Fruit fly (Drosophila melanogaster) whole organism, pupa: Measurements from ENCODE around the gene RpS26.

ENCODE experiments used
- CG10348 ChIP-seq: fragments of 200-800 bp; sonication (Bioruptor generic); IDR thresholded peaks from 2 replicates; pipeline ENCODE4 v1.3.6; 2022; ENCODE audit warnings: missing biosample characterization, missing genetic modification characterization
- CG12605 ChIP-seq: fragments of 200-800 bp; sonication (Bioruptor generic); IDR thresholded peaks from 2 replicates; pipeline ENCODE4 v1.3.6; 2022; ENCODE audit warnings: missing biosample characterization, missing genetic modification characterization
- CG13204 ChIP-seq: fragments of 200-800 bp; sonication (Bioruptor generic); optimal IDR thresholded peaks from 2 replicates; lab custom pipeline; 2018; ENCODE audit warnings: missing biosample characterization, mild to moderate bottlenecking, missing genetic modification characterization, moderate library complexity
- CG14655 ChIP-seq: fragments of 200-800 bp; sonication (Bioruptor generic); optimal IDR thresholded peaks from 3 replicates; lab custom pipeline; 2017; ENCODE audit warnings: mild to moderate bottlenecking, missing biosample characterization, missing genetic modification reagents, missing genetic modification characterization
- CG15710 ChIP-seq: fragments of 200-800 bp; sonication (Bioruptor generic); optimal IDR thresholded peaks from 2 replicates; lab custom pipeline; 2018; ENCODE audit warnings: missing biosample characterization, mild to moderate bottlenecking, missing genetic modification characterization, moderate library complexity
- CG17806 ChIP-seq: fragments of 200-800 bp; sonication (Bioruptor generic); optimal IDR thresholded peaks from 2 replicates; lab custom pipeline; 2018; ENCODE audit warnings: missing biosample characterization, mild to moderate bottlenecking, missing genetic modification characterization, moderate library complexity
- CG32121 ChIP-seq: fragments of 200-800 bp; sonication (Bioruptor generic); IDR thresholded peaks from 2 replicates; pipeline ENCODE4 v1.3.6; 2022; ENCODE audit warnings: missing biosample characterization, missing genetic modification characterization
- CG34367 ChIP-seq: fragments of 200-800 bp; sonication (Bioruptor generic); optimal IDR thresholded peaks from 2 replicates; lab custom pipeline; 2018; ENCODE audit warnings: missing biosample characterization, mild to moderate bottlenecking, missing genetic modification characterization
- CG4496 ChIP-seq: fragments of 200-800 bp; sonication (Bioruptor generic); IDR thresholded peaks from 3 replicates; pipeline ENCODE4 v1.3.6; 2022; ENCODE audit warnings: missing biosample characterization, missing genetic modification characterization
- CG8159 ChIP-seq: fragments of 200-800 bp; sonication (Bioruptor generic); optimal IDR thresholded peaks from 3 replicates; lab custom pipeline; 2018; ENCODE audit warnings: missing biosample characterization, mild to moderate bottlenecking, missing genetic modification characterization, moderate library complexity
- CG8301 ChIP-seq: fragments of 200-800 bp; sonication (Bioruptor generic); optimal IDR thresholded peaks from 2 replicates; lab custom pipeline; 2018; ENCODE audit warnings: missing biosample characterization, mild to moderate bottlenecking, missing genetic modification characterization
- CG9948 ChIP-seq: fragments of 200-800 bp; sonication (Bioruptor generic); optimal IDR thresholded peaks from 2 replicates; lab custom pipeline; 2018; ENCODE audit warnings: missing biosample characterization, mild to moderate bottlenecking, missing genetic modification characterization, moderate library complexity
- D1 ChIP-seq: fragments of 200-800 bp; sonication (Bioruptor generic); optimal IDR thresholded peaks from 2 replicates; lab custom pipeline; 2018; ENCODE audit warnings: missing biosample characterization, mild to moderate bottlenecking, missing genetic modification characterization, moderate library complexity
- EcR ChIP-seq: fragments of 200-800 bp; sonication (Bioruptor generic); optimal IDR thresholded peaks from 3 replicates; lab custom pipeline; 2019; ENCODE audit warnings: missing biosample characterization, missing genetic modification characterization, mild to moderate bottlenecking, moderate library complexity, missing genetic modification reagents
- Ets98B ChIP-seq: fragments of 200-800 bp; sonication (Bioruptor generic); IDR thresholded peaks from 2 replicates; pipeline ENCODE4 v1.3.6; 2022; ENCODE audit warnings: missing biosample characterization, missing genetic modification characterization
- Pif1A ChIP-seq: fragments of 200-800 bp; sonication (Bioruptor generic); optimal IDR thresholded peaks from 3 replicates; lab custom pipeline; 2016; ENCODE audit warnings: missing biosample characterization, missing genetic modification characterization
- Pif1B ChIP-seq: fragments of 200-800 bp; sonication (Bioruptor generic); optimal IDR thresholded peaks from 3 replicates; lab custom pipeline; 2016; ENCODE audit warnings: missing biosample characterization, missing genetic modification characterization
- Snoo ChIP-seq: fragments of 200-800 bp; sonication (Bioruptor generic); optimal IDR thresholded peaks from 3 replicates; lab custom pipeline; 2017; ENCODE audit warnings: missing biosample characterization, mild to moderate bottlenecking, missing genetic modification characterization, inconsistent platforms
- fd96Ca ChIP-seq: fragments of 200-800 bp; sonication (Bioruptor generic); IDR thresholded peaks from 3 replicates; pipeline ENCODE4 v1.3.6; 2022; ENCODE audit warnings: missing biosample characterization, missing genetic modification characterization
- gl ChIP-seq: fragments of 200-800 bp; sonication (Bioruptor generic); optimal IDR thresholded peaks from 2 replicates; lab custom pipeline; 2018; ENCODE audit warnings: missing biosample characterization, mild to moderate bottlenecking, missing genetic modification characterization
- rn ChIP-seq: fragments of 200-800 bp; sonication (Bioruptor generic); IDR thresholded peaks from 2 replicates; pipeline ENCODE4 v1.3.6; 2022; ENCODE audit warnings: missing biosample characterization, missing genetic modification characterization

Gene RpS26

dm6 chr2L:18468010-18468409 lies 24.9 kb upstream of the RpS26 start:
- peak; percentile 41 for TF ChIP-seq CG34367 (tag; lab: Kevin White, UChicago)
- TF ChIP-seq CG14655 = peak; percentile 70
- TF ChIP-seq EcR (GFP tag; lab: Kevin White, UChicago) = no peak
- TF ChIP-seq Ets98B = no peak
- peak; percentile 58 for TF ChIP-seq CG15710
- TF ChIP-seq gl (tag; lab: Kevin White, UChicago) = no peak
- peak; percentile 45 for TF ChIP-seq Snoo (tag; lab: Kevin White, UChicago)
- no peak for TF ChIP-seq CG12605 (GFP tag; lab: Robert Waterston, UW)
- TF ChIP-seq CG32121 (GFP tag; lab: Robert Waterston, UW) = no peak
- TF ChIP-seq CG8301 = peak; percentile 48
- TF ChIP-seq CG9948 (tag; lab: Kevin White, UChicago) = peak; percentile 74
- TF ChIP-seq Pif1A (GFP tag; lab: Kevin White, UChicago) = no peak
- no peak for TF ChIP-seq CG10348 (GFP tag; lab: Robert Waterston, UW)
- TF ChIP-seq rn (GFP tag; lab: Robert Waterston, UW) = 0 out of 2 replicates have a peak, but pooled peaks have one; percentile 12
- peak; percentile 7; the same call in 1 of the 3 replicates for TF ChIP-seq CG4496 (GFP tag; lab: Robert Waterston, UW)
- peak; percentile 63 for TF ChIP-seq D1 (tag; lab: Kevin White, UChicago)
- TF ChIP-seq fd96Ca (GFP tag; lab: Robert Waterston, UW) = no peak; the same call in 2 of the 3 replicates
- no peak for TF ChIP-seq CG13204 (GFP tag; lab: Kevin White, UChicago)
- peak; percentile 80 for TF ChIP-seq CG8159 (tag; lab: Kevin White, UChicago)
- no peak for TF ChIP-seq Pif1B (GFP tag; lab: Kevin White, UChicago)
- TF ChIP-seq CG17806 (tag; lab: Kevin White, UChicago) = peak; percentile 67

- TF ChIP-seq gl (tag; lab: Kevin White, UChicago) (no peak), CG8159 (tag; lab: Kevin White, UChicago) (no peak), CG12605 (GFP tag; lab: Robert Waterston, UW) (peak; percentile 31; the same call in 1 of the 2 replicates), Snoo (tag; lab: Kevin White, UChicago) (no peak), CG8301 (no peak), CG10348 (GFP tag; lab: Robert Waterston, UW) (no peak), CG32121 (GFP tag; lab: Robert Waterston, UW) (no peak), Ets98B (no peak), CG17806 (tag; lab: Kevin White, UChicago) (no peak), CG34367 (tag; lab: Kevin White, UChicago) (no peak), EcR (GFP tag; lab: Kevin White, UChicago) (peak; percentile 33), CG14655 (no peak), CG13204 (GFP tag; lab: Kevin White, UChicago) (peak; percentile 37), CG15710 (no peak), CG4496 (GFP tag; lab: Robert Waterston, UW) (peak; percentile 56; the same call in 2 of the 3 replicates), Pif1B (GFP tag; lab: Kevin White, UChicago) (no peak), CG9948 (tag; lab: Kevin White, UChicago) (no peak), D1 (tag; lab: Kevin White, UChicago) (no peak), rn (GFP tag; lab: Robert Waterston, UW) (no peak; the same call in 1 of the 2 replicates), fd96Ca (GFP tag; lab: Robert Waterston, UW) (peak; percentile 63; the same call in 1 of the 3 replicates), Pif1A (GFP tag; lab: Kevin White, UChicago) (peak; percentile 31)
Observed at dm6 chr2L:18467464-18467863, 24.4 kb upstream of the RpS26 start.

dm6 chr2L:18466669-18467068 lies 23.6 kb upstream of the RpS26 start:
- no peak for TF ChIP-seq Pif1A (GFP tag; lab: Kevin White, UChicago)
- no peak for TF ChIP-seq Snoo (tag; lab: Kevin White, UChicago)
- no peak for TF ChIP-seq CG10348 (GFP tag; lab: Robert Waterston, UW)
- no peak for TF ChIP-seq Pif1B (GFP tag; lab: Kevin White, UChicago)
- TF ChIP-seq CG15710 = no peak
- no peak for TF ChIP-seq gl (tag; lab: Kevin White, UChicago)
- TF ChIP-seq EcR (GFP tag; lab: Kevin White, UChicago) = peak; percentile 77
- TF ChIP-seq CG17806 (tag; lab: Kevin White, UChicago) = no peak
- TF ChIP-seq CG8301 = no peak
- no peak for TF ChIP-seq D1 (tag; lab: Kevin White, UChicago)
- no peak for TF ChIP-seq CG4496 (GFP tag; lab: Robert Waterston, UW)
- TF ChIP-seq CG12605 (GFP tag; lab: Robert Waterston, UW) = no peak
- 0 out of 3 replicates have a peak, but pooled peaks have one; percentile 10 for TF ChIP-seq fd96Ca (GFP tag; lab: Robert Waterston, UW)
- TF ChIP-seq CG32121 (GFP tag; lab: Robert Waterston, UW) = no peak
- no peak for TF ChIP-seq CG34367 (tag; lab: Kevin White, UChicago)
- TF ChIP-seq, all 21 proteins: peak for 2

dm6 chr2L:18466202-18466591 lies 23.1 kb upstream of the RpS26 start:
- TF ChIP-seq CG34367 (tag; lab: Kevin White, UChicago) (peak; percentile 16), CG17806 (tag; lab: Kevin White, UChicago) (peak; percentile 38), CG8159 (tag; lab: Kevin White, UChicago) (peak; percentile 56), CG32121 (GFP tag; lab: Robert Waterston, UW) (no peak), EcR (GFP tag; lab: Kevin White, UChicago) (no peak), CG12605 (GFP tag; lab: Robert Waterston, UW) (no peak), Ets98B (no peak), Pif1A (GFP tag; lab: Kevin White, UChicago) (no peak), CG4496 (GFP tag; lab: Robert Waterston, UW) (0 out of 3 replicates have a peak, but pooled peaks have one; percentile 23), Pif1B (GFP tag; lab: Kevin White, UChicago) (peak; percentile 44), CG9948 (tag; lab: Kevin White, UChicago) (peak; percentile 41), CG8301 (peak; percentile 51), Snoo (tag; lab: Kevin White, UChicago) (peak; percentile 66), D1 (tag; lab: Kevin White, UChicago) (no peak), CG10348 (GFP tag; lab: Robert Waterston, UW) (no peak), gl (tag; lab: Kevin White, UChicago) (no peak), CG15710 (peak; percentile 20), CG13204 (GFP tag; lab: Kevin White, UChicago) (no peak), rn (GFP tag; lab: Robert Waterston, UW) (no peak), fd96Ca (GFP tag; lab: Robert Waterston, UW) (no peak), CG14655 (peak; percentile 63)
